Worm (Caenorhabditis elegans) whole organism, L1 larva: ENCODE results near the gene coa-7.
A peak's percentile ranks its signal among the peaks of the same experiment; 100 is the strongest.

ENCODE experiments used
- C34B4.2 ChIP-seq: sonication (generic microtip); optimal IDR thresholded peaks from 2 replicates; lab custom pipeline; 2017; ENCODE audit warnings: mild to moderate bottlenecking, missing genetic modification characterization, missing compliant biosample characterization
- aly-2 ChIP-seq: fragments of 150-350 bp; optimal IDR thresholded peaks from 2 replicates; lab custom pipeline; 2014; ENCODE audit warnings: missing biosample characterization, missing genetic modification characterization
- blmp-1 ChIP-seq: fragments of 150-350 bp; optimal IDR thresholded peaks from 2 replicates; lab custom pipeline; 2014; ENCODE audit warnings: missing biosample characterization, missing genetic modification characterization
- ceh-63 ChIP-seq: fragments of 200-800 bp; sonication (Bioruptor generic); optimal IDR thresholded peaks from 2 replicates; lab custom pipeline; 2018; ENCODE audit warnings: mild to moderate bottlenecking, missing genetic modification characterization, missing compliant biosample characterization
- ceh-8 ChIP-seq: fragments of 200-800 bp; sonication (Bioruptor generic); optimal IDR thresholded peaks from 2 replicates; lab custom pipeline; 2018; ENCODE audit warnings: mild to moderate bottlenecking, missing genetic modification characterization, moderate library complexity, missing compliant biosample characterization
- ceh-82 ChIP-seq, 3 experiments: fragments of 150-350 bp in 1 of 3; sonication (generic microtip) in 2 of 3; optimal IDR thresholded peaks; 2 replicates each; lab custom pipeline; 2014 to 2017; ENCODE audit warnings: missing biosample characterization in 3 of 3, missing genetic modification characterization in 3 of 3
- ceh-88 ChIP-seq: fragments of 200-800 bp; sonication (Bioruptor generic); IDR thresholded peaks from 2 replicates; pipeline ENCODE4 v1.3.6; 2022; ENCODE audit warnings: missing genetic modification characterization, missing compliant biosample characterization
- dsc-1 ChIP-seq: sonication (generic microtip); optimal IDR thresholded peaks from 2 replicates; lab custom pipeline; 2016; ENCODE audit warnings: mild to moderate bottlenecking, missing genetic modification characterization, missing compliant biosample characterization
- efl-3 ChIP-seq: fragments of 200-800 bp; sonication (Bioruptor generic); optimal IDR thresholded peaks from 2 replicates; lab custom pipeline; 2018; ENCODE audit warnings: mild to moderate bottlenecking, missing genetic modification characterization, missing compliant biosample characterization
- egl-13 ChIP-seq: sonication (generic microtip); optimal IDR thresholded peaks from 2 replicates; lab custom pipeline; 2016; ENCODE audit warnings: missing genotype, missing genetic modification reagents, missing genetic modification characterization, missing compliant biosample characterization
- elt-3 ChIP-seq, 6 experiments: fragments of 150-350 bp in 1 of 6; sonication (generic microtip); optimal IDR thresholded peaks; 2 replicates each; lab custom pipeline; 2017 to 2018; ENCODE audit warnings: missing biosample characterization in 6 of 6, missing genetic modification characterization in 6 of 6, inconsistent platforms in 1 of 6
- ets-5 ChIP-seq: fragments of 200-800 bp; sonication (Bioruptor generic); IDR thresholded peaks from 2 replicates; pipeline ENCODE4 v1.3.6; 2022; ENCODE audit warnings: missing genetic modification characterization, missing compliant biosample characterization
- fkh-8 ChIP-seq: sonication (generic microtip); optimal IDR thresholded peaks from 2 replicates; lab custom pipeline; 2016; ENCODE audit warnings: mild to moderate bottlenecking, missing genetic modification characterization, missing compliant biosample characterization
- fos-1 ChIP-seq: fragments of 150-350 bp; optimal IDR thresholded peaks from 2 replicates; lab custom pipeline; 2014; ENCODE audit warnings: missing biosample characterization, missing genetic modification characterization
- grh-1 ChIP-seq: fragments of 200-800 bp; sonication (Bioruptor generic); IDR thresholded peaks from 2 replicates; pipeline ENCODE4 v1.3.6; 2022; ENCODE audit warnings: missing genetic modification reagents, missing genetic modification characterization, missing compliant biosample characterization
- hlh-17 ChIP-seq: fragments of 200-800 bp; sonication (Bioruptor generic); optimal IDR thresholded peaks from 2 replicates; lab custom pipeline; 2018; ENCODE audit warnings: missing genetic modification characterization, mild to moderate bottlenecking, missing compliant biosample characterization, moderate library complexity, borderline replicate concordance
- isw-1 ChIP-seq: fragments of 200-800 bp; sonication (Bioruptor generic); IDR thresholded peaks from 2 replicates; pipeline ENCODE4 v1.3.6; 2022; ENCODE audit warnings: missing genetic modification characterization, missing compliant biosample characterization
- jun-1 ChIP-seq: fragments of 150-350 bp; optimal IDR thresholded peaks from 2 replicates; lab custom pipeline; 2014; ENCODE audit warnings: missing biosample characterization, missing genetic modification reagents, missing genetic modification characterization
- lin-13 ChIP-seq: fragments of 150-350 bp; optimal IDR thresholded peaks from 2 replicates; lab custom pipeline; 2014; ENCODE audit warnings: missing biosample characterization, missing genetic modification reagents, missing genetic modification characterization
- lin-14 ChIP-seq: fragments of 200-800 bp; sonication (Bioruptor generic); optimal IDR thresholded peaks from 2 replicates; lab custom pipeline; 2018; ENCODE audit warnings: mild to moderate bottlenecking, missing genetic modification characterization, moderate library complexity, missing compliant biosample characterization
- lin-35 ChIP-seq, 2 experiments: fragments of 150-350 bp; optimal IDR thresholded peaks; 2 replicates each; lab custom pipeline; 2014; ENCODE audit warnings: missing biosample characterization in 2 of 2, missing genetic modification characterization in 2 of 2, missing genetic modification reagents in 2 of 2
- lin-39 ChIP-seq: fragments of 150-350 bp; optimal IDR thresholded peaks from 2 replicates; lab custom pipeline; 2014; ENCODE audit warnings: missing biosample characterization, missing genetic modification reagents, missing genetic modification characterization
- lir-3 ChIP-seq: sonication (generic microtip); optimal IDR thresholded peaks from 2 replicates; lab custom pipeline; 2016; ENCODE audit warnings: mild to moderate bottlenecking, missing genetic modification characterization, moderate library complexity, missing compliant biosample characterization; ENCODE audit not compliant: poor library complexity
- lsy-2 ChIP-seq, 2 experiments: fragments of 150-350 bp; optimal IDR thresholded peaks; 2 replicates each; lab custom pipeline; 2014; ENCODE audit warnings: missing biosample characterization in 2 of 2, missing genetic modification characterization in 2 of 2
- mab-9 ChIP-seq: fragments of 200-800 bp; sonication (Bioruptor generic); IDR thresholded peaks from 2 replicates; pipeline ENCODE4 v1.3.6; 2022; ENCODE audit warnings: missing genetic modification reagents, missing genetic modification characterization, missing compliant biosample characterization
- mef-2 ChIP-seq: fragments of 150-350 bp; optimal IDR thresholded peaks from 2 replicates; lab custom pipeline; 2014; ENCODE audit warnings: missing biosample characterization, missing genetic modification characterization
- mep-1 ChIP-seq: fragments of 150-350 bp; optimal IDR thresholded peaks from 2 replicates; lab custom pipeline; 2014; ENCODE audit warnings: missing biosample characterization, missing genetic modification characterization
- nhr-11 ChIP-seq: fragments of 150-350 bp; optimal IDR thresholded peaks from 2 replicates; lab custom pipeline; 2014; ENCODE audit warnings: missing biosample characterization, missing genetic modification characterization
- nhr-12 ChIP-seq: sonication (generic microtip); optimal IDR thresholded peaks from 2 replicates; lab custom pipeline; 2017; ENCODE audit warnings: missing biosample characterization, missing genetic modification characterization
- nhr-19 ChIP-seq: fragments of 200-800 bp; sonication (Bioruptor generic); conservative IDR thresholded peaks from 2 replicates; pipeline ENCODE4 v1.3.6; 2022; ENCODE audit warnings: missing genetic modification characterization, missing compliant biosample characterization
- nhr-20 ChIP-seq: sonication (generic microtip); optimal IDR thresholded peaks from 2 replicates; lab custom pipeline; 2016; ENCODE audit warnings: mild to moderate bottlenecking, missing genetic modification characterization, missing compliant biosample characterization
- nhr-28 ChIP-seq: fragments of 150-350 bp; optimal IDR thresholded peaks from 2 replicates; lab custom pipeline; 2014; ENCODE audit warnings: missing biosample characterization, missing genetic modification characterization
- nhr-85 ChIP-seq: sonication (generic microtip); peaks from one replicate; lab custom pipeline; 2016; ENCODE audit warnings: missing genetic modification characterization, inconsistent platforms, missing compliant biosample characterization
- nhr-90 ChIP-seq: sonication (generic microtip); optimal IDR thresholded peaks from 2 replicates; lab custom pipeline; 2016; ENCODE audit warnings: mild to moderate bottlenecking, missing genetic modification characterization, missing compliant biosample characterization; ENCODE audit not compliant: poor library complexity
- pax-3 ChIP-seq: fragments of 200-800 bp; sonication (Bioruptor generic); optimal IDR thresholded peaks from 2 replicates; lab custom pipeline; 2018; ENCODE audit warnings: mild to moderate bottlenecking, missing genetic modification characterization, moderate library complexity, missing compliant biosample characterization
- skn-1 ChIP-seq: fragments of 150-350 bp; optimal IDR thresholded peaks from 2 replicates; lab custom pipeline; 2014; ENCODE audit warnings: missing biosample characterization, missing genetic modification characterization
- snpc-4 ChIP-seq: fragments of 150-350 bp; optimal IDR thresholded peaks from 2 replicates; lab custom pipeline; 2014; ENCODE audit warnings: missing biosample characterization, missing genetic modification characterization
- sup-37 ChIP-seq: fragments of 200-800 bp; sonication (Bioruptor generic); optimal IDR thresholded peaks from 2 replicates; lab custom pipeline; 2018; ENCODE audit warnings: mild to moderate bottlenecking, missing genetic modification characterization, missing compliant biosample characterization
- swsn-7 ChIP-seq: sonication (generic microtip); optimal IDR thresholded peaks from 2 replicates; lab custom pipeline; 2016; ENCODE audit warnings: missing genetic modification characterization, missing compliant biosample characterization
- tbx-2 ChIP-seq: sonication (generic microtip); optimal IDR thresholded peaks from 2 replicates; lab custom pipeline; 2016; ENCODE audit warnings: missing genetic modification characterization, missing compliant biosample characterization
- unc-130 ChIP-seq: fragments of 150-350 bp; optimal IDR thresholded peaks from 2 replicates; lab custom pipeline; 2017; ENCODE audit warnings: missing biosample characterization, missing genetic modification characterization, inconsistent platforms
- unc-62 ChIP-seq: fragments of 150-350 bp; optimal IDR thresholded peaks from 2 replicates; lab custom pipeline; 2014; ENCODE audit warnings: missing biosample characterization, missing genetic modification reagents, missing genetic modification characterization
- vab-15 ChIP-seq: sonication (generic microtip); optimal IDR thresholded peaks from 2 replicates; lab custom pipeline; 2017; ENCODE audit warnings: missing genotype, mild to moderate bottlenecking, missing genetic modification characterization, missing compliant biosample characterization
- xbp-1 ChIP-seq: sonication (generic microtip); optimal IDR thresholded peaks from 2 replicates; lab custom pipeline; 2016; ENCODE audit warnings: missing genetic modification characterization, missing compliant biosample characterization
- zag-1 ChIP-seq: fragments of 150-350 bp; optimal IDR thresholded peaks from 2 replicates; lab custom pipeline; 2014; ENCODE audit warnings: missing biosample characterization, missing genetic modification characterization
- zip-4 ChIP-seq: fragments of 200-800 bp; sonication (Bioruptor generic); optimal IDR thresholded peaks from 2 replicates; lab custom pipeline; 2018; ENCODE audit warnings: mild to moderate bottlenecking, missing genetic modification characterization, moderate library complexity, missing compliant biosample characterization
- ztf-4 ChIP-seq: fragments of 150-350 bp; optimal IDR thresholded peaks from 2 replicates; lab custom pipeline; 2014; ENCODE audit warnings: missing biosample characterization, missing genetic modification characterization

coa-7 gene

DNA sequence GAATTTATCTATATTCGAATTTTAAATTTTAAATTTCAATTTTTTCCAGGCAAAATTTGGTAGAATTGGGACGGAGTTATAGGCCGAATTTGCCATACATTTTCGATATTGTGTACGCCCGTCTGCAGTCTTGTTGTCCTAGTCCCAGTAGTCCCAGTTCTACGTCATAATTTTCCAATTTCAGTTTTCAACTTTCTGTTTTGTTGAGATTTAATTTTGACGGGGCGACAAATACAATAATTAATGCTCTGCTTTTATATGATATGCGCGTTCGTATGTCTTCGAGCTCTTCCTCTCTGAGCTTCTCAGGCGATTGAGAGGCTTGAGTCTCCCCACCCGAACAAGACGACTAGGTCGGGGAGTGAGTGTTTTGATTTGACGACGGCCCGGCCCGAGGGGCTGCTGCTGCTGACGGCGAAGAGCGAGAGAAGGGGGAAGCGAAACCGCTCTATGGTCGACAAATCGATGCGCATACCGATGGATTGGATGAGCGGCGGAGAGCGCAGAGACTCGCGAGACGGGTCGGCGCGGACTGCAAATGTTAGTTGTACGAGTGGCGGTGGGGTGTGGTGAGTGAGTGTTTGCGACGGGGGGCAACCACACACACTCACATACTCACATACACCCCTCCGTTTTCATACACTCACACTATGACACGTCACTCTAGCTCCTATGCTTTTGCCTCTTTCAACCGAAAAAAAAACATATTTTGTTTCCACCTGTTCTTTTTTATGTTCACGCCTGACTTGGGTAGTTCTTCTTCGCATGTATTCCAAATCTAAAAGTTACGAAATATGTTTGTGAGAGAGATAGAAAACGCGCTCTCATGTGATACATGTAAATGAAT, 16.0 kb downstream of the coa-7 start (continued):
- TF ChIP-seq C34B4.2 (tag; lab: Kevin White, UChicago): peak; percentile 36
- peak; percentile 83 for TF ChIP-seq ztf-4 (tag; lab: Kevin White, UChicago)
- TF ChIP-seq fos-1: peak; percentile 46
- peak; percentile 51 for TF ChIP-seq lin-13
- TF ChIP-seq ceh-88 (GFP tag; lab: Robert Waterston, UW): peak; percentile 62; the same call in 1 of the 2 replicates
- TF ChIP-seq nhr-85 (tag; lab: Kevin White, UChicago): peak; percentile 86
- peak; percentile 42 for TF ChIP-seq dsc-1 (tag; lab: Kevin White, UChicago)
- TF ChIP-seq, all 84 proteins: peak for 53

DNA sequence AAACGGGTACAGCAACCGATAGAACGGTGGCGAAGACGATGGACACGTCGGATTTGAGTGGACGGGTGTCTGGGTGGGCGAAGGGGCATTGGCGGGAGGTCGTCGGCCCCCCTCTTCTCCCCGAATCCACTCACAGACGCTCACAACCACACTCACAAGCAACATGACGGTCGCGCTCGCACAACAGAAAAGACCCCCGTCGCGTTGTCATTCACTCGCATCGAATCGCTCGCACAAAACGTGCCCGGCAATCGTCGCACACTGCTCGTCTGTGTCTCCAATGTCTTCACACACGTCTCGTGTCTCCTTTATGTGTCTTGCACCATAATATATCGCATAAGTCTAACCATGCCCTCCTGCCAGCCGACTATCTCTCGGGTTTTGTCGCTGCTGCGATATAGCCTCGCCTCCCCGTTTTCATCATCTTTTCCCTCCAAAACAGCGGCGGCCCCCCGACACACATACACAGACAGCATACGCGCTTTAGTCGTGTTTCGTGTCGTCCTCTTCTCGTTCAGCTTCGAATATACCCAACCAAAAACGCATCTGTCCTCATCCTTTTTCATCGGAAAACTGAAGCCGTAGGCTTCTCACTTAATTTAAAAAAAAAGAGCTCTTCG, 16.8 kb downstream of the coa-7 start:
- TF ChIP-seq lir-3 (tag; lab: Kevin White, UChicago) (peak; percentile 70), nhr-12 (tag; lab: Kevin White, UChicago) (no peak), nhr-11 (tag; lab: Kevin White, UChicago) (peak; percentile 58), skn-1 (tag; lab: Kevin White, UChicago) (peak; percentile 39), nhr-28 (tag; lab: Kevin White, UChicago) (no peak), nhr-19 (peak; percentile 84), elt-3 (tag; optimal IDR thresholded peaks at IDR 0.05; lab: Kevin White, UChicago) (peak in 4 of 6 experiments; percentile 9 to 60 (median 28)), lin-39 (no peak), egl-13 (tag; lab: Kevin White, UChicago) (peak; percentile 74), ceh-63 (GFP tag; lab: Kevin White, UChicago) (no peak), zag-1 (tag; lab: Kevin White, UChicago) (peak; percentile 26), ceh-8 (GFP tag; lab: Kevin White, UChicago) (peak; percentile 53), unc-130 (peak; percentile 88), nhr-20 (peak; percentile 92), mab-9 (GFP tag; lab: Robert Waterston, UW) (peak; percentile 60; the same call in 1 of the 2 replicates), lin-14 (peak; percentile 98), ets-5 (GFP tag; lab: Robert Waterston, UW) (no peak), isw-1 (GFP tag; lab: Robert Waterston, UW) (peak; percentile 75), blmp-1 (tag; lab: Kevin White, UChicago) (peak; percentile 67), tbx-2 (tag; lab: Kevin White, UChicago) (peak; percentile 89), mef-2 (peak; percentile 83), nhr-90 (tag; lab: Kevin White, UChicago) (peak; percentile 83), efl-3 (GFP tag; lab: Kevin White, UChicago) (peak; percentile 23), sup-37 (GFP tag; lab: Kevin White, UChicago) (no peak), grh-1 (peak; percentile 66; the same call in 1 of the 2 replicates), pax-3 (tag; lab: Kevin White, UChicago) (peak; percentile 68), snpc-4 (tag; lab: Kevin White, UChicago) (peak; percentile 50), ztf-4 (tag; lab: Kevin White, UChicago) (peak; percentile 88), zip-4 (GFP tag; lab: Kevin White, UChicago) (no peak), jun-1 (peak; percentile 92), unc-62 (GFP tag; lab: Kevin White, UChicago) (no peak), ceh-82 (tag; optimal IDR thresholded peaks at IDR 0.05; lab: Kevin White, UChicago) (peak; percentile 67 to 85 (median 73)), nhr-85 (tag; lab: Kevin White, UChicago) (peak; percentile 95), lsy-2 (tag; optimal IDR thresholded peaks at IDR 0.05; lab: Kevin White, UChicago) (peak; percentile 71 to 86), ceh-88 (GFP tag; lab: Robert Waterston, UW) (peak; percentile 82), vab-15 (tag; lab: Kevin White, UChicago) (no peak), fkh-8 (tag; lab: Kevin White, UChicago) (peak; percentile 96), aly-2 (tag; lab: Kevin White, UChicago) (no peak), lin-13 (peak; percentile 82), xbp-1 (tag; lab: Kevin White, UChicago) (peak; percentile 89), fos-1 (peak; percentile 80), swsn-7 (peak; percentile 89), mep-1 (tag; lab: Kevin White, UChicago) (peak; percentile 73), hlh-17 (GFP tag; lab: Kevin White, UChicago) (no peak), lin-35 (GFP tag; optimal IDR thresholded peaks at IDR 0.05; lab: Kevin White, UChicago) (peak; percentile 64 to 83)
